Worm (Caenorhabditis elegans): ENCODE measurements around the gene Y75B8A.24.

Y75B8A.24 gene

ce11 chrIII:12250114-12250792, 23.3 kb downstream of the Y75B8A.24 start, which contains the start of the genes tim-1 and Y75B8A.23 (continued):
- TF ChIP-seq K11D2.4 (GFP tag; IDR thresholded peaks at IDR 0.05): peak; percentile 89
- peak; percentile 95 for TF ChIP-seq tlf-1 (GFP tag; optimal IDR thresholded peaks at IDR 0.05)
- TF ChIP-seq lin-35 (GFP tag; optimal IDR thresholded peaks at IDR 0.05): peak; percentile 2 to 95 (median 73)
- peak; percentile 98 for TF ChIP-seq hmg-1.2 (GFP tag; IDR thresholded peaks at IDR 0.05)
- TF ChIP-seq let-607 (tag; optimal IDR thresholded peaks at IDR 0.05): peak; percentile 68 to 84
- peak; percentile 81 for TF ChIP-seq K12H6.12 (tag; optimal IDR thresholded peaks at IDR 0.05)
- TF ChIP-seq dox-1 (GFP tag; IDR thresholded peaks at IDR 0.05): peak; percentile 97
- TF ChIP-seq nfya-2 (GFP tag; IDR thresholded peaks at IDR 0.05): 0 out of 2 replicates have a peak, but pooled peaks have one; percentile 6
- TF ChIP-seq him-1 (tag; optimal IDR thresholded peaks at IDR 0.05): peak; percentile 86
- no peak for TF ChIP-seq F55B11.4 (tag; optimal IDR thresholded peaks at IDR 0.05; ENCODE audit: borderline replicate concordance, insufficient read depth)
- peak; percentile 75 for TF ChIP-seq mes-4 (tag; optimal IDR thresholded peaks at IDR 0.05)
- TF ChIP-seq F52B5.7 (tag; optimal IDR thresholded peaks at IDR 0.05): peak; percentile 86
- TF ChIP-seq F57A8.1 (GFP tag; optimal IDR thresholded peaks at IDR 0.05): no peak
- TF ChIP-seq xnd-1 (tag; optimal IDR thresholded peaks at IDR 0.05): peak; percentile 77
- peak; percentile 13 for TF ChIP-seq nhr-27 (tag; optimal IDR thresholded peaks at IDR 0.05)
- peak; percentile 72; the same call in 1 of the 2 replicates for TF ChIP-seq F39B2.1 (GFP tag; IDR thresholded peaks at IDR 0.05)
- peak; percentile 84 for TF ChIP-seq lsl-1 (GFP tag; optimal IDR thresholded peaks at IDR 0.05)
- peak; percentile 44 for TF ChIP-seq T26A5.8 (tag; optimal IDR thresholded peaks at IDR 0.05)
- 0 out of 2 replicates have a peak, but pooled peaks have one; percentile 62 for TF ChIP-seq cebp-2 (GFP tag; IDR thresholded peaks at IDR 0.05)
- TF ChIP-seq ztf-3 (GFP tag; optimal IDR thresholded peaks at IDR 0.05): peak; percentile 67
- TF ChIP-seq ceh-40 (GFP tag; IDR thresholded peaks at IDR 0.05): peak; percentile 67; the same call in 1 of the 2 replicates
- TF ChIP-seq nhr-120 (GFP tag; IDR thresholded peaks at IDR 0.05): no peak
- peak; percentile 86 for TF ChIP-seq C17E4.6 (GFP tag; IDR thresholded peaks at IDR 0.05)
- TF ChIP-seq sdz-38 (tag; optimal IDR thresholded peaks at IDR 0.05): peak; percentile 30
- peak; percentile 93 for TF ChIP-seq Y56A3A.18 (GFP tag; IDR thresholded peaks at IDR 0.05)
- peak; percentile 59 for TF ChIP-seq zim-3 (tag; optimal IDR thresholded peaks at IDR 0.05)
- peak; percentile 90 for TF ChIP-seq ceh-91 (GFP tag; IDR thresholded peaks at IDR 0.05)
- peak; percentile 51 for TF ChIP-seq nhr-80 (tag; optimal IDR thresholded peaks at IDR 0.05)
- TF ChIP-seq madf-6 (GFP tag; IDR thresholded peaks at IDR 0.05): peak; percentile 95
- TF ChIP-seq aptf-2 (GFP tag; conservative IDR thresholded peaks at IDR 0.05): peak; percentile 87
- TF ChIP-seq aptf-3 (GFP tag; IDR thresholded peaks at IDR 0.05): 0 out of 2 replicates have a peak, but pooled peaks have one; percentile 10
- peak; percentile 89 for TF ChIP-seq madf-3 (GFP tag; IDR thresholded peaks at IDR 0.05)
- TF ChIP-seq egrh-3 (GFP tag; IDR thresholded peaks at IDR 0.05): peak; percentile 69
- TF ChIP-seq nhr-90 (tag; optimal IDR thresholded peaks at IDR 0.05): no peak
- TF ChIP-seq snpc-4 (GFP tag; optimal IDR thresholded peaks at IDR 0.05): peak; percentile 99
- TF ChIP-seq snpc-4 (tag; optimal IDR thresholded peaks at IDR 0.05): peak; percentile 100
- TF ChIP-seq C06A6.2 (GFP tag; conservative IDR thresholded peaks at IDR 0.05): peak; percentile 81
- peak; percentile 88 for TF ChIP-seq Y53F4B.3 (GFP tag; IDR thresholded peaks at IDR 0.05)
- peak; percentile 70; the same call in 1 of the 2 replicates for TF ChIP-seq sea-2 (GFP tag; IDR thresholded peaks at IDR 0.05)
- peak; percentile 91 for TF ChIP-seq athp-1 (tag; optimal IDR thresholded peaks at IDR 0.05)
- TF ChIP-seq pha-4 (tag; optimal IDR thresholded peaks at IDR 0.05): no peak
- TF ChIP-seq snpc-3.4 (tag; optimal IDR thresholded peaks at IDR 0.05): peak; percentile 99
- TF ChIP-seq Y53G8AR.9 (GFP tag; conservative IDR thresholded peaks at IDR 0.05): peak; percentile 95
- peak; percentile 95 for TF ChIP-seq B0336.3 (GFP tag; IDR thresholded peaks at IDR 0.05)
- no peak for TF ChIP-seq mxl-1 (tag; optimal IDR thresholded peaks at IDR 0.05)
- no peak for TF ChIP-seq ccch-3 (GFP tag; optimal IDR thresholded peaks at IDR 0.05)
- TF ChIP-seq egl-44 (GFP tag; IDR thresholded peaks at IDR 0.05): peak; percentile 86
- TF ChIP-seq zfh-2 (GFP tag; conservative IDR thresholded peaks at IDR 0.05): peak; percentile 92
